Fruit fly (Drosophila melanogaster): ENCODE data around the gene Cp15.
A peak's percentile ranks its signal among the peaks of the same experiment; 100 is the strongest.

The Cp15 gene

DNA sequence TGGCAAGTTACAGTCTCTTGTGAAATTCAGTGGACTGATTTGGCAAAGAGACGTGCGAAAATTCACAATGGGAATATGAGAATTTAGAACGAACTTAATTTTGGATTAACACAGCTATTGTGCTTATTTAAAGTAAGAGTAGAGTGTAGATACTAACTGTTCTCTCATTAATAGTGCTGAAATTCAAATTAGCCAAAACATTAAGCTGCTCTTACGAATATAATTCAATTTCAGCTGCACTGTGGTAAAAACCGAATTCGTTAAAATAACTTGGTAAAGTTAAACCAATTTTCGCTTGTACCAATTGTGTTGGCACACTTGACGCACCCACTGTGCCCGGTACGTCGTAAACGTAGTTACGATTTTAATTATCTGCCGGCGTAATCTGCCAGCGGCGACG lies 39.6 kb downstream of the Cp15 start:
- TF ChIP-seq dmrt93B (GFP tag; optimal IDR thresholded peaks at IDR 0.05) (peak; percentile 52), Dif (GFP tag; optimal IDR thresholded peaks at IDR 0.05; ENCODE audit: partially characterized antibody) (no peak), dl (GFP tag; optimal IDR thresholded peaks at IDR 0.05; ENCODE audit: insufficient read depth in 1 of 2, partially characterized antibody in 2 of 2) (no peak), HLH106 (tag; optimal IDR thresholded peaks at IDR 0.05) (peak; percentile 56), Dfd (GFP tag; optimal IDR thresholded peaks at IDR 0.05) (no peak), Vsx2 (GFP tag; optimal IDR thresholded peaks at IDR 0.05; ENCODE audit: partially characterized antibody) (no peak), Jra (GFP tag; optimal IDR thresholded peaks at IDR 0.05) (no peak), Abd-B (GFP tag; optimal IDR thresholded peaks at IDR 0.05) (no peak), Rel (GFP tag; optimal IDR thresholded peaks at IDR 0.05) (no peak), Rel (tag; optimal IDR thresholded peaks at IDR 0.05) (no peak), Hr78 (GFP tag; optimal IDR thresholded peaks at IDR 0.05) (no peak), brk (GFP tag; optimal IDR thresholded peaks at IDR 0.05) (no peak), Hr83 (GFP tag; optimal IDR thresholded peaks at IDR 0.05; ENCODE audit: poor library complexity, severe bottlenecking) (no peak), jim (GFP tag; optimal IDR thresholded peaks at IDR 0.05) (no peak), CG32264 (GFP tag; optimal IDR thresholded peaks at IDR 0.05) (peak; percentile 13), CrebA (GFP tag; optimal IDR thresholded peaks at IDR 0.05; ENCODE audit: borderline replicate concordance) (no peak), h (GFP tag; optimal IDR thresholded peaks at IDR 0.05) (peak; percentile 63), Mio (GFP tag; optimal IDR thresholded peaks at IDR 0.05) (no peak), ey (GFP tag; optimal IDR thresholded peaks at IDR 0.05) (peak; percentile 64), usp (GFP tag; optimal IDR thresholded peaks at IDR 0.05) (no peak), foxo (GFP tag; optimal IDR thresholded peaks at IDR 0.05) (peak in 1 of 2 experiments; percentile 59), tai (GFP tag; optimal IDR thresholded peaks at IDR 0.05) (peak; percentile 6), fru (GFP tag; optimal IDR thresholded peaks at IDR 0.05) (peak; percentile 65), sv (GFP tag; optimal IDR thresholded peaks at IDR 0.05) (peak; percentile 19), Sp1 (GFP tag; optimal IDR thresholded peaks at IDR 0.05) (peak; percentile 31), lola (GFP tag; optimal IDR thresholded peaks at IDR 0.05) (no peak), rgr (GFP tag; optimal IDR thresholded peaks at IDR 0.05) (peak; percentile 45), CG9705 (GFP tag; optimal IDR thresholded peaks at IDR 0.05) (no peak), sage (GFP tag; optimal IDR thresholded peaks at IDR 0.05) (no peak), N (GFP tag; optimal IDR thresholded peaks at IDR 0.05) (no peak), br (GFP tag; optimal IDR thresholded peaks at IDR 0.05) (peak; percentile 59), OdsH (GFP tag; optimal IDR thresholded peaks at IDR 0.05) (peak; percentile 53), GATAd (GFP tag; optimal IDR thresholded peaks at IDR 0.05) (no peak), dsf (GFP tag; optimal IDR thresholded peaks at IDR 0.05; ENCODE audit: borderline replicate concordance) (no peak), psq (GFP tag; optimal IDR thresholded peaks at IDR 0.05) (peak; percentile 13), Myc (optimal IDR thresholded peaks at IDR 0.05) (no peak), pan (optimal IDR thresholded peaks at IDR 0.05) (no peak), woc (GFP tag; optimal IDR thresholded peaks at IDR 0.05) (no peak), Hnf4 (GFP tag; optimal IDR thresholded peaks at IDR 0.05) (no peak)

DNA sequence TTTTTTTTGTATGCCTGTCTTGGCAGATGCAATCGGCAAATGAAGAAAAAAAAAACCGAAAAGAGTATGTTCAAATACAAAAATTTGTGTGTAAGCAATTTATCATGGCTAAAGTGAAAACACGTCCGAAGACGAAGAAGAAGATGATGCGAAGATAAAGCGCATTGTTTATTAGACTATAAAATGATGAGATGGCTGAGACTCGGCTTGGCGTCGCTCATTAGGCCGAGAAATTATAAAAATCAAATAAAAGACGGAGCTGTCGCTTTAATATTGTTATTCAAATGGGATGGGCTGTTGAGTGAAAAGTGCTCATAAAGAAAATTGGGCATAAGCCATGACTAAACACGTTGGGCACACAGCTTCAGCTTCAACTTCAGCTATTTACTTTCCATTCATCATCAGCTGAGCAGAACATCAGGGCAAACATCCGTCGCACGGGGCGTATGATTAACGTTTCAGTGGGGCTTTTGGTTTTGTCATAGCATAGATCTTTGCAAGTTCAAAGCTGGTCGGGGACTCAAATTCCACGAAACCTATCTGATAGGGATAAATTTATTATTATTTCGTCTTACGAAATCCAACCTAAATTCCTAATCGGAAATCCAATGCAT lies 42.4 kb downstream of the Cp15 start:
- TF ChIP-seq dmrt93B (GFP tag; optimal IDR thresholded peaks at IDR 0.05) (no peak), Rel (GFP tag; optimal IDR thresholded peaks at IDR 0.05) (no peak), Rel (tag; optimal IDR thresholded peaks at IDR 0.05) (no peak), jim (GFP tag; optimal IDR thresholded peaks at IDR 0.05) (no peak), OdsH (GFP tag; optimal IDR thresholded peaks at IDR 0.05) (no peak), Hnf4 (GFP tag; optimal IDR thresholded peaks at IDR 0.05) (no peak), sage (GFP tag; optimal IDR thresholded peaks at IDR 0.05) (no peak), Vsx2 (GFP tag; optimal IDR thresholded peaks at IDR 0.05; ENCODE audit: partially characterized antibody) (no peak), fru (GFP tag; optimal IDR thresholded peaks at IDR 0.05) (no peak), pan (optimal IDR thresholded peaks at IDR 0.05) (no peak), Hr83 (GFP tag; optimal IDR thresholded peaks at IDR 0.05; ENCODE audit: poor library complexity, severe bottlenecking) (no peak), sv (GFP tag; optimal IDR thresholded peaks at IDR 0.05) (no peak), psq (GFP tag; optimal IDR thresholded peaks at IDR 0.05) (no peak), CG9705 (GFP tag; optimal IDR thresholded peaks at IDR 0.05) (no peak), HLH106 (tag; optimal IDR thresholded peaks at IDR 0.05) (no peak), GATAd (GFP tag; optimal IDR thresholded peaks at IDR 0.05) (no peak), Myc (optimal IDR thresholded peaks at IDR 0.05) (no peak), N (GFP tag; optimal IDR thresholded peaks at IDR 0.05) (no peak), ey (GFP tag; optimal IDR thresholded peaks at IDR 0.05) (no peak)

Data from whole organism, wandering third instar larva.